Worm (Caenorhabditis elegans): Measurements from ENCODE around the gene twk-16.

DNA sequence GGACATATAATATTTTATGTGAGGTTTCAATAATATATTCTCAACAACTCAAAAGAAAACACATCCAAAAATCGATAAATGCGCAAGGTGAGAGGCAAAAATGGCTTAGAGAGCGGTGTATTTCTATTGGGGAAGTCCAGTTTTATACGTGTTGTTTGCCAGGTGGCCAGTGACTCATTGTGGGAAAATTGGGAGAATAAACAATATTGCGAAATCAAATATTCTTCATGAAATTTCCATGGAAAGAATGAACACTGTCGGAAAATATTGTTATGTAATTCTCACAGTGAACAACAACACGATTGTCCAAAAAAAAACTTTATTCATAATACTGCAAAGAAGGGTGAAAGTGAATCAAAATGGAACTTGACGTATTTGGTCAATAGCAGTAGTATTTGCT, 6.7 kb downstream of the twk-16 start:
- no peak for TF ChIP-seq dao-5 (tag; optimal IDR thresholded peaks at IDR 0.05)
- no peak for TF ChIP-seq him-1 (tag; optimal IDR thresholded peaks at IDR 0.05)

Measured in whole organism, L4/young adult.